Worm (Caenorhabditis elegans): Measurements from ENCODE around the gene R10E11.6.

DNA sequence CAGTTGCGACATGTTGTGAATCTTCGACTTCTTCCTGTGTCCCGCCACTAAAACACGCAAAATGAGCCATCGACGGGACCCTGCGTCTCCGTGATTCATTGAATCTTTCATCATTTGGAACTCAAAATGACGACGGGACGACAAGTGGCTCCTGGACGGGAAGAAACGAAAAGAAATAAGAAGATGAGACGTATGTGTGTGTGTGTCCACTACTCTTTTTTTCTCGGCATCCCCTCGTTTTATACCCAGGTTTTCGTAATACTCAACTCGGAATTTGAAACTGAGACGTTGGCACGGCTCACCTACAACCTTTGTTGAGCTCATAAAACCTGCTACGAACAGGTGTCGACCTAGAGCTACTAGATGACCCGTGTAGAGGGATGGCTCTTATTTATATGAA is 38.3 kb upstream of the R10E11.6 start:
- TF ChIP-seq ama-1 (optimal IDR thresholded peaks at IDR 0.05) (no peak), ceh-13 (GFP tag; optimal IDR thresholded peaks at IDR 0.05) (no peak), tra-4 (tag; optimal IDR thresholded peaks at IDR 0.05) (no peak), scrt-1 (GFP tag; IDR thresholded peaks at IDR 0.05) (no peak), hmg-4 (GFP tag; optimal IDR thresholded peaks at IDR 0.05) (no peak), hnd-1 (tag; optimal IDR thresholded peaks at IDR 0.05) (no peak), ets-7 (tag; optimal IDR thresholded peaks at IDR 0.05) (no peak), tbx-11 (GFP tag; IDR thresholded peaks at IDR 0.05) (no peak)
